Fruit fly (Drosophila melanogaster) whole organism, prepupa: ENCODE data around the gene CG11523.

ENCODE experiments used
- Blimp-1 ChIP-seq: fragments of 200-800 bp; sonication (Bioruptor generic); optimal IDR thresholded peaks from 3 replicates; lab custom pipeline; 2017; ENCODE audit warnings: missing biosample characterization, missing genetic modification characterization, mild to moderate bottlenecking, moderate library complexity, missing genetic modification reagents
- CG10631 ChIP-seq: fragments of 200-800 bp; sonication (Bioruptor generic); optimal IDR thresholded peaks from 2 replicates; lab custom pipeline; 2016; ENCODE audit warnings: missing biosample characterization, missing genetic modification characterization
- CG10669 ChIP-seq: fragments of 200-800 bp; sonication (Bioruptor generic); optimal IDR thresholded peaks from 3 replicates; lab custom pipeline; 2018; ENCODE audit warnings: missing biosample characterization, mild to moderate bottlenecking, missing genetic modification characterization, moderate library complexity
- CG11294 ChIP-seq: fragments of 200-800 bp; sonication (Bioruptor generic); IDR thresholded peaks from 2 replicates; pipeline ENCODE4 v1.3.6; 2022; ENCODE audit warnings: missing biosample characterization, missing genetic modification characterization
- CG11902 ChIP-seq: fragments of 200-800 bp; sonication (Bioruptor generic); optimal IDR thresholded peaks from 3 replicates; lab custom pipeline; 2016; ENCODE audit warnings: missing biosample characterization, missing genetic modification characterization
- CG15336 ChIP-seq: fragments of 200-800 bp; sonication (Bioruptor generic); IDR thresholded peaks from 2 replicates; pipeline ENCODE4 v1.3.6; 2022; ENCODE audit warnings: missing biosample characterization, missing genetic modification characterization
- CG1621 ChIP-seq: fragments of 200-800 bp; sonication (Bioruptor generic); optimal IDR thresholded peaks from 3 replicates; lab custom pipeline; 2018; ENCODE audit warnings: missing biosample characterization, mild to moderate bottlenecking, missing genetic modification characterization
- CG3032 ChIP-seq: fragments of 200-800 bp; optimal IDR thresholded peaks from 2 replicates; lab custom pipeline; 2019; ENCODE audit warnings: missing biosample characterization, mild to moderate bottlenecking, missing genetic modification characterization, moderate library complexity
- CG32006 ChIP-seq: fragments of 200-800 bp; sonication (Bioruptor generic); optimal IDR thresholded peaks from 3 replicates; lab custom pipeline; 2017; ENCODE audit warnings: missing biosample characterization, mild to moderate bottlenecking, missing genetic modification characterization
- CG34406 ChIP-seq: fragments of 200-800 bp; sonication (Bioruptor generic); optimal IDR thresholded peaks from 3 replicates; lab custom pipeline; 2016; ENCODE audit warnings: missing biosample characterization, missing genetic modification characterization
- CG3919 ChIP-seq: fragments of 200-800 bp; sonication (Bioruptor generic); optimal IDR thresholded peaks from 3 replicates; lab custom pipeline; 2016; ENCODE audit warnings: missing biosample characterization, missing genetic modification characterization
- CG4318 ChIP-seq: fragments of 200-800 bp; sonication (Bioruptor generic); optimal IDR thresholded peaks from 3 replicates; lab custom pipeline; 2017; ENCODE audit warnings: missing biosample characterization, mild to moderate bottlenecking, missing genetic modification characterization
- CG6163 ChIP-seq: fragments of 200-800 bp; sonication (Bioruptor generic); IDR thresholded peaks from 3 replicates; pipeline ENCODE4 v1.3.6; 2022; ENCODE audit warnings: missing biosample characterization, missing genetic modification characterization
- CG6276 ChIP-seq: fragments of 200-800 bp; sonication (Bioruptor generic); optimal IDR thresholded peaks from 2 replicates; lab custom pipeline; 2017; ENCODE audit warnings: missing biosample characterization, mild to moderate bottlenecking, missing genetic modification characterization
- CG6792 ChIP-seq: fragments of 200-800 bp; sonication (Bioruptor generic); optimal IDR thresholded peaks from 3 replicates; lab custom pipeline; 2016; ENCODE audit warnings: missing biosample characterization, missing genetic modification characterization
- CG6808 ChIP-seq: fragments of 200-800 bp; sonication (Bioruptor generic); optimal IDR thresholded peaks from 3 replicates; lab custom pipeline; 2017; ENCODE audit warnings: missing biosample characterization, missing genetic modification characterization, mild to moderate bottlenecking, moderate library complexity, missing genetic modification reagents
- CG6854 ChIP-seq: fragments of 200-800 bp; sonication (Bioruptor generic); optimal IDR thresholded peaks from 2 replicates; lab custom pipeline; 2017; ENCODE audit warnings: missing biosample characterization, mild to moderate bottlenecking, missing genetic modification characterization
- CG7368 ChIP-seq: fragments of 200-800 bp; sonication (Bioruptor generic); optimal IDR thresholded peaks from 3 replicates; lab custom pipeline; 2016; ENCODE audit warnings: missing biosample characterization, missing genetic modification characterization
- CG8119 ChIP-seq: fragments of 200-800 bp; sonication (Bioruptor generic); IDR thresholded peaks from 3 replicates; pipeline ENCODE4 v1.3.6; 2022; ENCODE audit warnings: missing biosample characterization, missing genetic modification characterization
- CG8632 ChIP-seq: fragments of 200-800 bp; sonication (Bioruptor generic); optimal IDR thresholded peaks from 3 replicates; lab custom pipeline; 2016; ENCODE audit warnings: missing biosample characterization, missing genetic modification characterization
- CG9139 ChIP-seq: fragments of 200-800 bp; sonication (Bioruptor generic); optimal IDR thresholded peaks from 3 replicates; lab custom pipeline; 2017; ENCODE audit warnings: missing biosample characterization, mild to moderate bottlenecking, missing genetic modification characterization
- Eip75B ChIP-seq: fragments of 200-800 bp; sonication (Bioruptor generic); optimal IDR thresholded peaks from 3 replicates; lab custom pipeline; 2016; ENCODE audit warnings: missing biosample characterization, missing genetic modification characterization
- Eip78C ChIP-seq: fragments of 200-800 bp; sonication (Bioruptor generic); peaks from one replicate; lab custom pipeline; 2016; ENCODE audit warnings: missing biosample characterization, missing genetic modification characterization
- Eip93F ChIP-seq: fragments of 200-800 bp; sonication (Bioruptor generic); optimal IDR thresholded peaks from 2 replicates; lab custom pipeline; 2016; ENCODE audit warnings: missing biosample characterization, mild to moderate bottlenecking, missing genetic modification characterization
- Ets21C ChIP-seq: fragments of 200-800 bp; sonication (Bioruptor generic); optimal IDR thresholded peaks from 3 replicates; lab custom pipeline; 2016; ENCODE audit warnings: missing biosample characterization, missing genetic modification characterization
- Ets96B ChIP-seq: fragments of 200-800 bp; optimal IDR thresholded peaks from 2 replicates; lab custom pipeline; 2019; ENCODE audit warnings: missing biosample characterization, mild to moderate bottlenecking, missing genetic modification characterization, moderate library complexity
- Gug ChIP-seq: fragments of 200-800 bp; sonication (Bioruptor generic); IDR thresholded peaks from 2 replicates; pipeline ENCODE4 v1.3.6; 2022; ENCODE audit warnings: missing biosample characterization, missing genetic modification characterization
- Hr38 ChIP-seq: sonication (Bioruptor generic); optimal IDR thresholded peaks from 2 replicates; lab custom pipeline; 2016; ENCODE audit warnings: missing biosample characterization, missing genetic modification characterization
- Hr39 ChIP-seq: fragments of 200-800 bp; sonication (Bioruptor generic); optimal IDR thresholded peaks from 2 replicates; lab custom pipeline; 2016; ENCODE audit warnings: missing biosample characterization, missing genetic modification characterization
- Hr4 ChIP-seq: fragments of 200-800 bp; sonication (Bioruptor generic); optimal IDR thresholded peaks from 3 replicates; lab custom pipeline; 2016; ENCODE audit warnings: missing biosample characterization, missing genetic modification characterization
- Lpt ChIP-seq: fragments of 200-800 bp; sonication (Bioruptor generic); optimal IDR thresholded peaks from 3 replicates; lab custom pipeline; 2016; ENCODE audit warnings: missing biosample characterization, missing genetic modification characterization
- Met ChIP-seq: fragments of 200-800 bp; sonication (Bioruptor generic); optimal IDR thresholded peaks from 3 replicates; lab custom pipeline; 2016; ENCODE audit warnings: missing biosample characterization, missing genetic modification characterization
- Smox ChIP-seq: fragments of 200-800 bp; sonication (Bioruptor generic); optimal IDR thresholded peaks from 3 replicates; lab custom pipeline; 2016; ENCODE audit warnings: missing biosample characterization, missing genetic modification characterization
- Sox15 ChIP-seq: fragments of 200-800 bp; sonication (Bioruptor generic); optimal IDR thresholded peaks from 3 replicates; lab custom pipeline; 2016; ENCODE audit warnings: missing biosample characterization, missing genetic modification characterization
- acj6 ChIP-seq: fragments of 200-800 bp; sonication (Bioruptor generic); optimal IDR thresholded peaks from 3 replicates; lab custom pipeline; 2016; ENCODE audit warnings: missing biosample characterization, missing genetic modification characterization
- cyc ChIP-seq: fragments of 200-800 bp; sonication (Bioruptor generic); optimal IDR thresholded peaks from 3 replicates; lab custom pipeline; 2016; ENCODE audit warnings: missing biosample characterization, missing genetic modification characterization
- dac ChIP-seq: fragments of 200-800 bp; sonication (Bioruptor generic); optimal IDR thresholded peaks from 2 replicates; lab custom pipeline; 2017; ENCODE audit warnings: missing biosample characterization, mild to moderate bottlenecking, missing genetic modification characterization
- dsx ChIP-seq: fragments of 200-800 bp; optimal IDR thresholded peaks from 3 replicates; lab custom pipeline; 2019; ENCODE audit warnings: missing biosample characterization, mild to moderate bottlenecking, missing genetic modification characterization, moderate library complexity; ENCODE audit not compliant: poor library complexity, severe bottlenecking
- eg ChIP-seq: fragments of 200-800 bp; sonication (Bioruptor generic); IDR thresholded peaks from 3 replicates; pipeline ENCODE4 v1.3.6; 2022; ENCODE audit warnings: missing biosample characterization, missing genetic modification characterization
- esn ChIP-seq: fragments of 200-800 bp; sonication (Bioruptor generic); optimal IDR thresholded peaks from 2 replicates; lab custom pipeline; 2016; ENCODE audit warnings: missing biosample characterization, mild to moderate bottlenecking, missing genetic modification characterization, moderate library complexity
- fd85E ChIP-seq: fragments of 200-800 bp; sonication (Bioruptor generic); optimal IDR thresholded peaks from 3 replicates; lab custom pipeline; 2016; ENCODE audit warnings: missing biosample characterization, missing genetic modification characterization
- fkh ChIP-seq: fragments of 200-800 bp; sonication (Bioruptor generic); optimal IDR thresholded peaks from 3 replicates; lab custom pipeline; 2017; ENCODE audit warnings: missing biosample characterization, mild to moderate bottlenecking, missing genetic modification characterization, moderate library complexity
- net ChIP-seq: fragments of 200-800 bp; sonication (Bioruptor generic); optimal IDR thresholded peaks from 3 replicates; lab custom pipeline; 2016; ENCODE audit warnings: missing biosample characterization, missing genetic modification characterization
- pdm3 ChIP-seq: fragments of 200-800 bp; sonication (Bioruptor generic); optimal IDR thresholded peaks from 3 replicates; lab custom pipeline; 2016; ENCODE audit warnings: missing biosample characterization, missing genetic modification characterization
- salr ChIP-seq, 2 experiments: fragments of 200-800 bp; sonication (Bioruptor generic); optimal IDR thresholded peaks; 3 replicates each; lab custom pipeline; 2016 to 2018; ENCODE audit warnings: missing biosample characterization in 2 of 2, missing genetic modification characterization in 2 of 2, mild to moderate bottlenecking in 1 of 2
- spab ChIP-seq: fragments of 200-800 bp; sonication (Bioruptor generic); optimal IDR thresholded peaks from 2 replicates; lab custom pipeline; 2017; ENCODE audit warnings: missing biosample characterization, mild to moderate bottlenecking, missing genetic modification characterization, missing genetic modification reagents
- svp ChIP-seq: fragments of 200-800 bp; sonication (Bioruptor generic); peaks from one replicate; lab custom pipeline; 2016; ENCODE audit warnings: missing biosample characterization, missing genetic modification characterization
- vri ChIP-seq: fragments of 200-800 bp; sonication (Bioruptor generic); optimal IDR thresholded peaks from 3 replicates; lab custom pipeline; 2016; ENCODE audit warnings: missing biosample characterization, mild to moderate bottlenecking, missing genetic modification characterization

CG11523 gene

DNA sequence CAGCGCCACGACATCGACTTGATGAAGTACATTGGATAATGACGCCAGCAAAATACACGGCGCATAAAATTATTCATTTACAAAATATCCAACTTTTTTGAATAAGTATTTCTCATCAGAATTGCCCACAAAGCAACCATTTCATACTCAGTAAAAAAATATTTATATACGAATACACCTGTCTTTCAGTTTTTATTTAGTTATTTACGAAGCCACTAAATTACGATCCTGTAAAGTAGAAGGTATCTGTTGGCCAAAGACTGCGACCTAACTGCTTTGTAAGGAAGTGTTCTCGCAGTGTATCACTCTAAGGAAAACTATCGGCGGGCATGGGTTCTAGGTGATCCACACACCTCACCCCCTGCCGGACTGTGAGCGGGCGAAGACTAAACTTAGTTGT, 10.7 kb upstream of the CG11523 start (continued):
- peak in 1 of 2 experiments; percentile 49 for TF ChIP-seq salr (GFP tag; optimal IDR thresholded peaks at IDR 0.05; lab: Kevin White, UChicago)
- peak; percentile 56; the same call in 2 of the 3 replicates for TF ChIP-seq CG6163 (GFP tag; lab: Robert Waterston, UW)

DNA sequence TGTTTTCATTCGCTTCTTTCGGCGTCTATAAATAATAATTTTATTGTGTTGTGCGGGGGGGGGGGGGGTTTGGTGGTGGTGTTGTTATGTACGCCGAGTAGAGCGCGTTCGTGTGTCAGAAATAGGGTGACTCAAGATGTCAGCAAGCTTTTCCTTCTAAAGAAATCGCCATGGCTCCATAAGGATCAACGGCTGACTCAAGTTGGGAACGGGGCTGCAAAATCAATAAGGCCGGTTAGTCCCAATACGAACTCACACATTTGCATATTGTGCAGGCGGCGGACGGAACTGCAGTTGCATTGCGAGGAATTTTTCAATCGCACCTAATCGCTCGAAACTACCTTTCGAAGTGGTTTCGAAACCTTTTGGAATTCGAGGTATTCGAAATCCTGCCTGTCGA, 10.1 kb upstream of the CG11523 start:
- TF ChIP-seq CG10669 (GFP tag; lab: Kevin White, UChicago) = no peak
- TF ChIP-seq CG6792 (GFP tag; lab: Kevin White, UChicago) = no peak
- no peak for TF ChIP-seq Eip75B (GFP tag; lab: Kevin White, UChicago)
- TF ChIP-seq cyc (GFP tag; lab: Kevin White, UChicago) = no peak
- TF ChIP-seq CG1621 (tag; lab: Kevin White, UChicago) = no peak
- no peak for TF ChIP-seq Eip78C (GFP tag; lab: Kevin White, UChicago)
- TF ChIP-seq CG4318 (GFP tag; lab: Kevin White, UChicago) = no peak
- TF ChIP-seq Lpt (GFP tag; lab: Kevin White, UChicago) = no peak
- TF ChIP-seq Sox15 = no peak
- TF ChIP-seq CG11902 (GFP tag; lab: Kevin White, UChicago) = no peak
- peak; percentile 24; the same call in 1 of the 3 replicates for TF ChIP-seq CG6163 (GFP tag; lab: Robert Waterston, UW)
- TF ChIP-seq salr (GFP tag; optimal IDR thresholded peaks at IDR 0.05; lab: Kevin White, UChicago) = no peak
- TF ChIP-seq CG3032 = no peak
- no peak for TF ChIP-seq Hr39 (GFP tag; lab: Kevin White, UChicago)
- no peak for TF ChIP-seq vri
- TF ChIP-seq Hr38 = no peak
- TF ChIP-seq Ets21C = no peak
- TF ChIP-seq CG3919 = no peak
- no peak for TF ChIP-seq CG8632 (GFP tag; lab: Kevin White, UChicago)
- TF ChIP-seq Hr4 (GFP tag; lab: Kevin White, UChicago) = no peak
- TF ChIP-seq spab (GFP tag; lab: Kevin White, UChicago) = no peak
- TF ChIP-seq CG32006 (GFP tag; lab: Kevin White, UChicago) = no peak
- no peak for TF ChIP-seq net (GFP tag; lab: Kevin White, UChicago)
- TF ChIP-seq fkh = no peak
- TF ChIP-seq Blimp-1 (GFP tag; lab: Kevin White, UChicago) = no peak
- TF ChIP-seq Met (GFP tag; lab: Kevin White, UChicago) = no peak
- no peak for TF ChIP-seq CG9139 (GFP tag; lab: Kevin White, UChicago)
- TF ChIP-seq CG11294 = no peak; the same call in 1 of the 2 replicates
- no peak for TF ChIP-seq CG6854
- peak; percentile 69 for TF ChIP-seq CG15336
- TF ChIP-seq esn (GFP tag; lab: Kevin White, UChicago) = no peak
- peak; percentile 55; the same call in 2 of the 3 replicates for TF ChIP-seq CG8119 (GFP tag; lab: Robert Waterston, UW)
- no peak for TF ChIP-seq CG10631 (GFP tag; lab: Kevin White, UChicago)
- TF ChIP-seq svp (GFP tag; lab: Kevin White, UChicago) = peak; percentile 7
- TF ChIP-seq CG34406 = no peak
- TF ChIP-seq Ets96B (tag; lab: Kevin White, UChicago) = no peak
- TF ChIP-seq pdm3 (GFP tag; lab: Kevin White, UChicago) = no peak
- TF ChIP-seq dsx (GFP tag; lab: Kevin White, UChicago) = no peak
- TF ChIP-seq CG7368 (GFP tag; lab: Kevin White, UChicago) = no peak
- peak; percentile 81 for TF ChIP-seq eg (GFP tag; lab: Robert Waterston, UW)
- TF ChIP-seq CG6276 = peak; percentile 37
- TF ChIP-seq, all 60 proteins: peak for 6

DNA sequence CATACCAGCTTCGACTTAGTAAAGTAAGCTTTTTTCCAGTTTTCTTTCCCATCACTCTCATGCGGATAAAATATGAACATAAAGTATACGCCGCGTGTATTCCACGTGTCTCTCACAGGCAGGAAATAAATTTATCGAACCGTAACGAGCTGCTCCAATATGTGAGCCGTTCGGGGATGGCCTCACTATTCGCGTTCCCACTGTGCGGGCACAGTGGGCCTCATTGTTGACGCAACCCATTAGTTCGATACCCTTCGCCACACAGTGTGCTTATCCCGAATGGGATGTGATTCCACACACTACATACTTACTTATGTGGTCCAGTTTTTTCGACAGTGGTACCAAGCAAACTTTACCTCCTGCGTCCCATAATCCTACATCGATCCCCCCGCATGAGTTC, 9.5 kb upstream of the CG11523 start:
- no peak for TF ChIP-seq Eip93F (GFP tag; lab: Kevin White, UChicago)
- no peak for TF ChIP-seq CG9139 (GFP tag; lab: Kevin White, UChicago)
- TF ChIP-seq CG3919 = peak; percentile 15
- TF ChIP-seq CG8119 (GFP tag; lab: Robert Waterston, UW) = 0 out of 3 replicates have a peak, but pooled peaks have one; percentile 23
- no peak for TF ChIP-seq acj6
- TF ChIP-seq vri = no peak
- peak; percentile 2 for TF ChIP-seq Hr4 (GFP tag; lab: Kevin White, UChicago)
- TF ChIP-seq fd85E (GFP tag; lab: Kevin White, UChicago) = no peak
- no peak for TF ChIP-seq CG6792 (GFP tag; lab: Kevin White, UChicago)
- no peak for TF ChIP-seq CG6276
- TF ChIP-seq Blimp-1 (GFP tag; lab: Kevin White, UChicago) = no peak
- no peak for TF ChIP-seq CG10631 (GFP tag; lab: Kevin White, UChicago)
- no peak for TF ChIP-seq Hr39 (GFP tag; lab: Kevin White, UChicago)
- TF ChIP-seq Eip78C (GFP tag; lab: Kevin White, UChicago) = peak; percentile 70
- no peak for TF ChIP-seq Smox
- TF ChIP-seq CG6808 (GFP tag; lab: Kevin White, UChicago) = peak; percentile 10
- no peak for TF ChIP-seq dsx (GFP tag; lab: Kevin White, UChicago)
- TF ChIP-seq Gug (GFP tag; lab: Robert Waterston, UW) = no peak
- TF ChIP-seq dac (GFP tag; lab: Kevin White, UChicago) = no peak
- TF ChIP-seq CG3032 = no peak
- peak; percentile 33; the same call in 1 of the 3 replicates for TF ChIP-seq eg (GFP tag; lab: Robert Waterston, UW)
- peak; percentile 4 for TF ChIP-seq CG32006 (GFP tag; lab: Kevin White, UChicago)
- no peak for TF ChIP-seq Lpt (GFP tag; lab: Kevin White, UChicago)
